Worm (Caenorhabditis elegans) whole organism, young adult: Measurements from ENCODE around the gene nep-18.

Experiments
- B0261.1 ChIP-seq: sonication (generic microtip); optimal IDR thresholded peaks from 2 replicates; lab custom pipeline; 2016; ENCODE audit warnings: mild to moderate bottlenecking, missing genetic modification characterization, moderate library complexity, missing compliant biosample characterization
- Y67H2A.10 ChIP-seq: fragments of 200-800 bp; sonication (Bioruptor generic); conservative IDR thresholded peaks from 2 replicates; pipeline ENCODE4 v1.3.6; 2022; ENCODE audit warnings: missing genetic modification reagents, missing genetic modification characterization, missing compliant biosample characterization
- akir-1 ChIP-seq: fragments of 200-800 bp; sonication (Bioruptor generic); optimal IDR thresholded peaks from 2 replicates; lab custom pipeline; 2018; ENCODE audit warnings: mild to moderate bottlenecking, missing genetic modification characterization, moderate library complexity, missing compliant biosample characterization
- ama-1 ChIP-seq, 3 experiments: fragments of 150-350 bp in 1 of 3; sonication (generic microtip) in 2 of 3; optimal IDR thresholded peaks; 2 replicates each; lab custom pipeline; 2014 to 2018; ENCODE audit warnings: missing biosample characterization in 2 of 3, missing genetic modification characterization in 2 of 3, missing genetic modification reagents in 2 of 3
- ccch-3 ChIP-seq: fragments of 200-800 bp; sonication (Bioruptor generic); optimal IDR thresholded peaks from 2 replicates; lab custom pipeline; 2018; ENCODE audit warnings: mild to moderate bottlenecking, missing genetic modification characterization, missing compliant biosample characterization
- cebp-1 ChIP-seq, 2 experiments: fragments of 200-800 bp in 1 of 2; sonication (Bioruptor generic) in 1 of 2; sonication (generic microtip) in 1 of 2; IDR thresholded peaks in 1 of 2; optimal IDR thresholded peaks in 1 of 2; 2 replicates each; pipeline versions ENCODE4 v1.3.6 to Lab custom; 2017 to 2022; ENCODE audit warnings: missing compliant biosample characterization in 2 of 2, missing genetic modification characterization in 2 of 2, mild to moderate bottlenecking in 1 of 2, missing genetic modification reagents in 1 of 2, moderate library complexity in 1 of 2
- ceh-100 ChIP-seq: fragments of 200-800 bp; sonication (Bioruptor generic); IDR thresholded peaks from 2 replicates; pipeline ENCODE4 v1.3.6; 2022; ENCODE audit warnings: missing genetic modification reagents, missing genetic modification characterization, missing compliant biosample characterization
- efl-1 ChIP-seq: fragments of 150-350 bp; optimal IDR thresholded peaks from 2 replicates; lab custom pipeline; 2014; ENCODE audit warnings: missing biosample characterization, missing genetic modification reagents, missing genetic modification characterization
- hlh-12 ChIP-seq: sonication (generic microtip); optimal IDR thresholded peaks from 2 replicates; lab custom pipeline; 2016; ENCODE audit warnings: missing genetic modification characterization, missing compliant biosample characterization
- hmg-1.2 ChIP-seq: fragments of 200-800 bp; sonication (Bioruptor generic); IDR thresholded peaks from 2 replicates; pipeline ENCODE4 v1.3.6; 2022; ENCODE audit warnings: missing genetic modification reagents, missing genetic modification characterization, missing compliant biosample characterization
- zfh-2 ChIP-seq: fragments of 200-800 bp; sonication (Bioruptor generic); conservative IDR thresholded peaks from 2 replicates; pipeline ENCODE4 v1.3.6; 2022; ENCODE audit warnings: missing genetic modification reagents, missing genetic modification characterization, missing compliant biosample characterization
- ztf-18 ChIP-seq: sonication (generic microtip); optimal IDR thresholded peaks from 2 replicates; lab custom pipeline; 2016; ENCODE audit warnings: missing genotype, mild to moderate bottlenecking, missing genetic modification characterization, missing compliant biosample characterization

- TF ChIP-seq Y67H2A.10: no peak
- TF ChIP-seq hlh-12 (tag; lab: Kevin White, UChicago): no peak
- no peak for TF ChIP-seq zfh-2
- no peak for TF ChIP-seq hmg-1.2
- TF ChIP-seq ccch-3 (GFP tag; lab: Kevin White, UChicago): no peak
- no peak for TF ChIP-seq ztf-18
- no peak for TF ChIP-seq cebp-1 (GFP tag; IDR thresholded peaks at IDR 0.05; lab: Robert Waterston, UW)
- no peak for TF ChIP-seq cebp-1 (tag; optimal IDR thresholded peaks at IDR 0.05; lab: Kevin White, UChicago)
- no peak for TF ChIP-seq akir-1 (GFP tag; lab: Kevin White, UChicago)
- no peak for TF ChIP-seq ceh-100
- TF ChIP-seq ama-1 (optimal IDR thresholded peaks at IDR 0.05; lab: Kevin White, UChicago): no peak
- no peak for TF ChIP-seq ama-1 (GFP tag; optimal IDR thresholded peaks at IDR 0.05; lab: Kevin White, UChicago)
- no peak for TF ChIP-seq B0261.1 (tag; lab: Kevin White, UChicago)
- no peak for TF ChIP-seq efl-1
These were observed 17.9 kb downstream of the nep-18 start, which contains the start of gene K02F6.3 for ce11 chrII:2545925-2546324.
